Worm (Caenorhabditis elegans) whole organism, L2 larva: Measurements from ENCODE around the gene arl-5.

Experiments
- C34F6.9 ChIP-seq: fragments of 150-350 bp; optimal IDR thresholded peaks from 2 replicates; lab custom pipeline; 2014; ENCODE audit warnings: missing biosample characterization, missing genetic modification characterization
- F13H6.1 ChIP-seq: sonication (generic microtip); optimal IDR thresholded peaks from 2 replicates; lab custom pipeline; 2016; ENCODE audit warnings: missing genetic modification characterization, missing compliant biosample characterization
- R02D3.7 ChIP-seq: fragments of 150-350 bp; optimal IDR thresholded peaks from 2 replicates; lab custom pipeline; 2014; ENCODE audit warnings: missing biosample characterization, missing genetic modification characterization
- Y55F3AM.14 ChIP-seq: fragments of 200-800 bp; sonication (Bioruptor generic); optimal IDR thresholded peaks from 2 replicates; lab custom pipeline; 2018; ENCODE audit warnings: mild to moderate bottlenecking, missing genetic modification characterization, missing compliant biosample characterization
- alr-1 ChIP-seq: fragments of 150-350 bp; optimal IDR thresholded peaks from 2 replicates; lab custom pipeline; 2014; ENCODE audit warnings: missing biosample characterization, missing genetic modification characterization
- ama-1 ChIP-seq: fragments of 150-350 bp; optimal IDR thresholded peaks from 2 replicates; lab custom pipeline; 2018; ENCODE audit warnings: inconsistent platforms
- blmp-1 ChIP-seq: sonication (generic microtip); optimal IDR thresholded peaks from 2 replicates; lab custom pipeline; 2017; ENCODE audit warnings: missing genetic modification characterization, mild to moderate bottlenecking, missing compliant biosample characterization, antibody characterized with exemption, moderate library complexity; ENCODE audit not compliant: insufficient read depth
- ceh-16 ChIP-seq: fragments of 150-350 bp; optimal IDR thresholded peaks from 2 replicates; lab custom pipeline; 2014; ENCODE audit warnings: missing biosample characterization, missing genetic modification characterization
- ceh-82 ChIP-seq: fragments of 150-350 bp; optimal IDR thresholded peaks from 2 replicates; lab custom pipeline; 2014; ENCODE audit warnings: missing biosample characterization, missing genetic modification characterization
- crh-2 ChIP-seq: sonication (generic microtip); optimal IDR thresholded peaks from 2 replicates; lab custom pipeline; 2017; ENCODE audit warnings: missing biosample characterization, missing genetic modification characterization
- dmd-4 ChIP-seq: sonication (generic microtip); optimal IDR thresholded peaks from 2 replicates; lab custom pipeline; 2017; ENCODE audit warnings: missing biosample characterization, missing genetic modification characterization
- egl-27 ChIP-seq: sonication (generic microtip); optimal IDR thresholded peaks from 3 replicates; lab custom pipeline; 2017; ENCODE audit warnings: missing biosample characterization, missing genetic modification reagents, missing genetic modification characterization
- elt-3 ChIP-seq: sonication (generic microtip); optimal IDR thresholded peaks from 2 replicates; lab custom pipeline; 2017; ENCODE audit warnings: missing biosample characterization, missing genetic modification characterization
- fos-1 ChIP-seq: fragments of 150-350 bp; optimal IDR thresholded peaks from 2 replicates; lab custom pipeline; 2014; ENCODE audit warnings: missing biosample characterization, missing genetic modification characterization
- gmeb-1 ChIP-seq: fragments of 150-350 bp; optimal IDR thresholded peaks from 2 replicates; lab custom pipeline; 2014; ENCODE audit warnings: missing biosample characterization, missing genetic modification characterization
- lin-13 ChIP-seq: fragments of 150-350 bp; optimal IDR thresholded peaks from 2 replicates; lab custom pipeline; 2014; ENCODE audit warnings: missing biosample characterization, missing genetic modification reagents, missing genetic modification characterization
- lsy-2 ChIP-seq, 2 experiments: fragments of 150-350 bp in 1 of 2; sonication (generic microtip) in 1 of 2; optimal IDR thresholded peaks; 2 replicates each; lab custom pipeline; 2014 to 2017; ENCODE audit warnings: missing biosample characterization in 2 of 2, missing genetic modification characterization in 2 of 2
- mab-5 ChIP-seq: fragments of 150-350 bp; optimal IDR thresholded peaks from 2 replicates; lab custom pipeline; 2014; ENCODE audit warnings: missing biosample characterization, missing genetic modification characterization
- mbf-1 ChIP-seq: sonication (generic microtip); optimal IDR thresholded peaks from 2 replicates; lab custom pipeline; 2017; ENCODE audit warnings: missing biosample characterization, missing genetic modification characterization
- nhr-12 ChIP-seq: fragments of 150-350 bp; optimal IDR thresholded peaks from 2 replicates; lab custom pipeline; 2014; ENCODE audit warnings: missing biosample characterization, missing genetic modification characterization
- nhr-129 ChIP-seq: fragments of 150-350 bp; optimal IDR thresholded peaks from 2 replicates; lab custom pipeline; 2014; ENCODE audit warnings: missing biosample characterization, missing genetic modification characterization
- nhr-21 ChIP-seq: fragments of 150-350 bp; optimal IDR thresholded peaks from 2 replicates; lab custom pipeline; 2014; ENCODE audit warnings: missing biosample characterization, missing genetic modification characterization
- nhr-23 ChIP-seq: fragments of 150-350 bp; optimal IDR thresholded peaks from 2 replicates; lab custom pipeline; 2014; ENCODE audit warnings: missing biosample characterization, missing genetic modification reagents, missing genetic modification characterization
- nhr-237 ChIP-seq: fragments of 150-350 bp; optimal IDR thresholded peaks from 2 replicates; lab custom pipeline; 2014; ENCODE audit warnings: missing biosample characterization, missing genetic modification characterization
- nhr-6 ChIP-seq: fragments of 150-350 bp; optimal IDR thresholded peaks from 2 replicates; lab custom pipeline; 2014; ENCODE audit warnings: missing biosample characterization, missing genetic modification characterization
- peb-1 ChIP-seq: fragments of 150-350 bp; optimal IDR thresholded peaks from 2 replicates; lab custom pipeline; 2014; ENCODE audit warnings: missing biosample characterization, missing genetic modification characterization
- sem-4 ChIP-seq: fragments of 150-350 bp; optimal IDR thresholded peaks from 2 replicates; lab custom pipeline; 2014; ENCODE audit warnings: missing biosample characterization, missing genetic modification reagents, missing genetic modification characterization
- skn-1 ChIP-seq: sonication (generic microtip); optimal IDR thresholded peaks from 2 replicates; lab custom pipeline; 2017; ENCODE audit warnings: missing biosample characterization, missing genetic modification characterization
- sma-3 ChIP-seq: sonication (generic microtip); optimal IDR thresholded peaks from 2 replicates; lab custom pipeline; 2016; ENCODE audit warnings: missing genetic modification reagents, missing genetic modification characterization, missing compliant biosample characterization
- snpc-4 ChIP-seq: fragments of 150-350 bp; optimal IDR thresholded peaks from 2 replicates; lab custom pipeline; 2014; ENCODE audit warnings: missing biosample characterization, missing genetic modification characterization
- unc-55 ChIP-seq: fragments of 150-350 bp; sonication (generic microtip); optimal IDR thresholded peaks from 3 replicates; lab custom pipeline; 2014; ENCODE audit warnings: missing biosample characterization, missing genetic modification reagents, missing genetic modification characterization
- unc-62 ChIP-seq: fragments of 150-350 bp; optimal IDR thresholded peaks from 2 replicates; lab custom pipeline; 2014; ENCODE audit warnings: missing biosample characterization, missing genetic modification reagents, missing genetic modification characterization
- ztf-11 ChIP-seq: sonication (generic microtip); optimal IDR thresholded peaks from 2 replicates; lab custom pipeline; 2017; ENCODE audit warnings: missing biosample characterization, missing genetic modification characterization
- ztf-4 ChIP-seq: fragments of 150-350 bp; optimal IDR thresholded peaks from 2 replicates; lab custom pipeline; 2014; ENCODE audit warnings: missing biosample characterization, missing genetic modification characterization

Gene arl-5

DNA sequence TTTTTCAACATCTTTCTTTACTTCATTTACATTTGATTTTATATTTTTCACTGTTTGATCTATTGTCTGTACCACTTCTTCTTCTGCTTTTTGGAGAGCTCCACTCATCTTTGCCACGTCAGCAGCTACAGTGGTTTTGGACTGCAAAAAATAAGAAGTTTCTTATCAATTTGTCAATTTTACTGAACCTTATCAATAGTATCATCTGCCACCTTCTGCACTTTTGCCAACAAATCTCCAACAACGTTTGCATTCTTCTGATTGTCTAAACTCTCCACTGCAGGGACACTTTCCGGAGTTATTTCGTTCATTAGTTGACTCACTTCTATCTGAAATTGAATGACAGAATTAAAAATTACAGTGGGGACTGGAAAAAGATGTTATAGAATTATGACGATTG, 36.3 kb upstream of the arl-5 start:
- no peak for TF ChIP-seq elt-3
- no peak for TF ChIP-seq ztf-11 (tag; lab: Kevin White, UChicago)
- TF ChIP-seq sem-4 = no peak
- peak; percentile 84 for TF ChIP-seq crh-2
- no peak for TF ChIP-seq nhr-6
- TF ChIP-seq dmd-4 = no peak
- TF ChIP-seq snpc-4 (tag; lab: Kevin White, UChicago) = no peak
- TF ChIP-seq ztf-4 (tag; lab: Kevin White, UChicago) = no peak
- no peak for TF ChIP-seq lin-13 (GFP tag; lab: Kevin White, UChicago)
- TF ChIP-seq peb-1 (tag; lab: Kevin White, UChicago) = no peak
- no peak for TF ChIP-seq unc-62 (GFP tag; lab: Kevin White, UChicago)
- peak; percentile 95 for TF ChIP-seq fos-1 (tag; lab: Kevin White, UChicago)
- no peak for TF ChIP-seq ceh-16 (tag; lab: Kevin White, UChicago)
- TF ChIP-seq F13H6.1 (tag; lab: Kevin White, UChicago) = no peak
- no peak for TF ChIP-seq sma-3 (GFP tag; lab: Kevin White, UChicago)
- no peak for TF ChIP-seq mab-5 (tag; lab: Kevin White, UChicago)

DNA sequence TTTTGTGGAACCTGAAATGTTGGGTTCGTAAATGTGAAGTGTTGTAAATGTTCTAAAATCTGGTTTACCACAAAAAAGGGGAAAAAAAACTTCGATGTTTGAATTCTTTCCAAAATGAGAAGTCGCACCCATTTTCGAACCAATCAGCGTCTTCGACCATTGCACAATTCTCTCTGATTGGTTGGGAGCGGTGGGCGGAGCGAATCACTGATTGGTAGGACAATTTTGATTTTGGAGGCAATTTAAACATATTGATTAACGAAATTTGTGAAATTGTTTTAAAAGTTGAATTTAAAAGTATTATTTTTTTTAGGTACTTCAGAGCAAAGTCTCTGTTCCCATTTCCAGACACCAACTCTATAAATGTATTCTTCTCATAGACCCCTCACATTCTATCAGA, 34.0 kb upstream of the arl-5 start:
- TF ChIP-seq nhr-129 (tag; lab: Kevin White, UChicago) = no peak
- TF ChIP-seq skn-1 (tag; lab: Kevin White, UChicago) = no peak
- TF ChIP-seq mbf-1 = no peak
- TF ChIP-seq Y55F3AM.14 (GFP tag; lab: Kevin White, UChicago) = no peak
- no peak for TF ChIP-seq blmp-1 (tag; lab: Kevin White, UChicago)
- no peak for TF ChIP-seq ama-1 (lab: Kevin White, UChicago)
- TF ChIP-seq sem-4 = no peak
- no peak for TF ChIP-seq unc-62 (GFP tag; lab: Kevin White, UChicago)
- TF ChIP-seq ztf-11 (tag; lab: Kevin White, UChicago) = no peak
- TF ChIP-seq egl-27 = no peak
- TF ChIP-seq fos-1 (tag; lab: Kevin White, UChicago) = no peak
- no peak for TF ChIP-seq ceh-82
- no peak for TF ChIP-seq mab-5 (tag; lab: Kevin White, UChicago)
- no peak for TF ChIP-seq gmeb-1 (tag; lab: Kevin White, UChicago)
- TF ChIP-seq, all 48 proteins: peak for 0

DNA sequence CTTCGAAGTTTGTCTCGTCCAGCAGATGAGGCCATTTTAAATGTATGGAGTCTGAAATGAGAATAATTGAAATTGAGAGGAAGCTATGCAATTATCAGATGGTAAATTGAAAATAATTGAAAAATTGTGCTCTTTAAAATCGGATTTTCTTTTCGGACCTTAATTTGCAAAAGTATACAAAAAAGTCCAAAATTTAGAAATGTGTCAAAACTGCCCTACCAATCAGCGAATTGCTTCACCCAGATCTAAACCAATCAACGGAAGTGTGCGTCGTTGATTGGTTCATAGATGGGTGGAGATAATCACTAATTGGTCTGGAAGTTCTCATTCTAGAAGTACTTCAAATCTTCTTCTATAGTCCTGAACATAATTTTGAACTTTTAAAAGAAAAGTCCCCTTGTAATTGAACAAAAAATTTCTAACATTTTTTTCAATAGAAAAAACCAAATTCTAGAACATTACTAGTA, 33.4 kb upstream of the arl-5 start, which contains the start of gene R10E11.5:
R10E11.5 (minus strand) TSS at position 51 of the 467 bp plus-strand sequence.
- TF ChIP-seq crh-2 (no peak), nhr-21 (no peak), nhr-12 (tag; lab: Kevin White, UChicago) (no peak), F13H6.1 (tag; lab: Kevin White, UChicago) (no peak), sma-3 (GFP tag; lab: Kevin White, UChicago) (no peak), unc-55 (GFP tag; lab: Kevin White, UChicago) (no peak), lin-13 (GFP tag; lab: Kevin White, UChicago) (no peak), nhr-237 (tag; lab: Kevin White, UChicago) (no peak), nhr-23 (no peak)

DNA sequence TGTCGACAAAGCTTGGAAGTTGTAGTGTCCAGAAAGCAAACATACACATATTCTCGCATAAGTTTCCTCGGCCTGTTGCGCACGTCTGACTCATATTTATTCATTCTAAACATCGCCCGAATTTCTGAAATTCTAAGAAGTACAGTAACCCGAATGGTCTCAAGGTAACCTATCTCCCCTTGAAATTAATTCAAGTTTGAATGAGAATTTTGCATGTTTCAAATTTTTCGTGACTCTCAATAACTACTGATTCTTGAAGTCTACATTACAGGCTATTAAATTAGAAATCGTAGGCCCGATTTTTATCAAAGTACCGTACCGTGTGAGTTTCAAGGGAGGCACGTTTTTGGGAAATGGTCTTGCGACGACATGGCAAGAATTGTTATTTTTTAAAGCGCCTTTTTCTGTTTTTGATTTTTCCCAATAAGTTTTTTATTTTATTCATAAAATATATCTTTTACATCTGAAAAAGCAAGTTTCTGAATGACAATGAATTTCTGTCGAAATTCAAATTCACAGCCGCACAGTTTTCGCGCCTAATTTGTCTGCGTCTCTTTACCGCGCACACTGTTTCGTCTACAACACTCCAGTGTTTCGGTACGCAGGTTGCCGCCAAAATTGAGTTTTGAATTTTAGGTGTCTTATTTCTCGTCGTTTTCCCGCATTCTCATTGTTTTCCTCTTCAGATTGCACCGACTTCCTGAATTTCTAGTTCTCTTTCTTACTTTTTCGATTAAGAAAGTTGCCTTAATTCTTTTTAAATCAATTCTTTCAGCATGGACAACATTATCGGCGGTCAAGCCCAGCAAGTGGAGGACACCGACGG, 29.2 kb upstream of the arl-5 start, which contains the start of the genes R10E11.9 and mcm-6:
R10E11.9 (minus strand) TSS at position 51 of the 826 bp plus-strand sequence.
mcm-6 (plus strand) TSS at position 776 of the 826 bp plus-strand sequence.
- TF ChIP-seq nhr-6 (no peak), mbf-1 (no peak), C34F6.9 (peak; percentile 16), ceh-16 (tag; lab: Kevin White, UChicago) (no peak), elt-3 (no peak), blmp-1 (tag; lab: Kevin White, UChicago) (no peak), gmeb-1 (tag; lab: Kevin White, UChicago) (peak; percentile 62), egl-27 (no peak), unc-62 (GFP tag; lab: Kevin White, UChicago) (no peak), R02D3.7 (no peak), alr-1 (tag; lab: Kevin White, UChicago) (no peak), lsy-2 (tag; optimal IDR thresholded peaks at IDR 0.05; lab: Kevin White, UChicago) (peak in 1 of 2 experiments; percentile 20)
